Fruit fly (Drosophila melanogaster) whole organism, wandering third instar larva: ENCODE results near the gene brv2.
A peak's percentile ranks its signal among the peaks of the same experiment; 100 is the strongest.

Experiments
- Dif ChIP-seq: fragments of 200-275, 200-300 bp; sonication (Bioruptor generic); optimal IDR thresholded peaks from 2 replicates; lab custom pipeline; 2018; ENCODE audit warnings: missing biosample characterization, missing genetic modification characterization; ENCODE audit not compliant: partially characterized antibody
- Jra ChIP-seq: sonication (Bioruptor generic); optimal IDR thresholded peaks from 2 replicates; lab custom pipeline; 2016; ENCODE audit warnings: missing biosample characterization, missing genetic modification characterization
- Mio ChIP-seq: sonication (Bioruptor generic); optimal IDR thresholded peaks from 2 replicates; lab custom pipeline; 2016; ENCODE audit warnings: missing biosample characterization, missing genetic modification characterization
- Myc ChIP-seq: fragments of >200 bp; optimal IDR thresholded peaks from 2 replicates; lab custom pipeline; 2017
- Rel ChIP-seq, 2 experiments: fragments of 200-800 bp; sonication (Bioruptor generic) in 1 of 2; optimal IDR thresholded peaks; 2 replicates in 1 of 2; 3 replicates in 1 of 2; lab custom pipeline; 2016 to 2019; ENCODE audit warnings: mild to moderate bottlenecking in 2 of 2, missing biosample characterization in 2 of 2, missing genetic modification characterization in 2 of 2, moderate library complexity in 1 of 2
- br ChIP-seq: fragments of 200-800 bp; sonication (Bioruptor generic); optimal IDR thresholded peaks from 2 replicates; lab custom pipeline; 2016; ENCODE audit warnings: missing biosample characterization, missing genetic modification characterization
- dmrt93B ChIP-seq: fragments of 200-800 bp; sonication (Bioruptor generic); optimal IDR thresholded peaks from 2 replicates; lab custom pipeline; 2018; ENCODE audit warnings: missing biosample characterization, mild to moderate bottlenecking, missing genetic modification characterization
- foxo ChIP-seq, 2 experiments: fragments of 200-800 bp; sonication (Bioruptor generic); optimal IDR thresholded peaks; 2 replicates in 1 of 2; 3 replicates in 1 of 2; lab custom pipeline; 2016 to 2017; ENCODE audit warnings: missing biosample characterization in 2 of 2, missing genetic modification characterization in 2 of 2
- h ChIP-seq: fragments of 200-800 bp; sonication (Bioruptor generic); optimal IDR thresholded peaks from 3 replicates; lab custom pipeline; 2016; ENCODE audit warnings: missing biosample characterization, mild to moderate bottlenecking, missing genetic modification characterization
- pan ChIP-seq: fragments of >200 bp; optimal IDR thresholded peaks from 2 replicates; lab custom pipeline; 2017

DNA sequence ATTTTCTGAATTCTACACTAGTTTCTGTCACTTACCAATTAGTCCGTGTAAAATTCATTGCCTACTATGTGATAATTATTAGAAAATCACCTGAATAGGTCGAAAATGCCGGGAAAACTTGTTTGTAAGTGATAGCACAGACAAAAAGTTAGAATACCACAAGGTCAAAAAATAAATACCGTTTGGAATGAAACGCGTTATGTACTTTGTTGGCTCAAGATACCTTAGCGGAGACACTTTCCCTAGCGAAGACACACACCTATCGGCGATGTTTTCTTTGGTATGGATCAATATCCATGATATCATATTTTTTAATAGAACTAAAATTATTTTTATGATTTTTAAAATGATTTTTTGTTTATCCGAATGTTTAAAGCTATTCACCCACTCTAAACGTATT is 5.4 kb downstream of the brv2 start, which contains the start of gene CG6479:
- TF ChIP-seq dmrt93B (GFP tag; lab: Kevin White, UChicago), result no peak
- no peak for TF ChIP-seq h (GFP tag; lab: Kevin White, UChicago)
- peak; percentile 55 for TF ChIP-seq Myc
- TF ChIP-seq Jra (GFP tag; lab: Kevin White, UChicago), result no peak
- TF ChIP-seq Dif, result no peak
- no peak for TF ChIP-seq pan (lab: Kevin White, UChicago)
- no peak for TF ChIP-seq br (GFP tag; lab: Kevin White, UChicago)
- no peak for TF ChIP-seq Mio (GFP tag; lab: Kevin White, UChicago)
- no peak for TF ChIP-seq Rel (GFP tag; optimal IDR thresholded peaks at IDR 0.05; lab: Kevin White, UChicago)
- TF ChIP-seq Rel (tag; optimal IDR thresholded peaks at IDR 0.05; lab: Kevin White, UChicago), result no peak
- TF ChIP-seq foxo (GFP tag; optimal IDR thresholded peaks at IDR 0.05; lab: Kevin White, UChicago), result no peak
